Worm (Caenorhabditis elegans) whole organism, young adult: Measurements from ENCODE around the gene Y53F4B.51.
A peak's percentile ranks its signal among the peaks of the same experiment; 100 is the strongest.

ENCODE experiments used
- F49E8.2 ChIP-seq: sonication (generic microtip); optimal IDR thresholded peaks from 3 replicates; lab custom pipeline; 2017; ENCODE audit warnings: missing genetic modification characterization, mild to moderate bottlenecking, missing compliant biosample characterization, antibody characterized with exemption, moderate library complexity; ENCODE audit not compliant: insufficient read depth
- F52B5.7 ChIP-seq: sonication (generic microtip); optimal IDR thresholded peaks from 2 replicates; lab custom pipeline; 2016; ENCODE audit warnings: mild to moderate bottlenecking, missing genetic modification characterization, missing compliant biosample characterization
- dpl-1 ChIP-seq: fragments of 150-350 bp; optimal IDR thresholded peaks from 2 replicates; lab custom pipeline; 2014; ENCODE audit warnings: missing biosample characterization, missing genetic modification reagents, missing genetic modification characterization
- let-526 ChIP-seq: fragments of 200-800 bp; sonication (Bioruptor generic); IDR thresholded peaks from 2 replicates; pipeline ENCODE4 v1.3.6; 2022; ENCODE audit warnings: missing genetic modification reagents, missing genetic modification characterization, missing compliant biosample characterization
- madf-8 ChIP-seq: fragments of 200-800 bp; sonication (Bioruptor generic); conservative IDR thresholded peaks from 2 replicates; pipeline ENCODE4 v1.3.6; 2022; ENCODE audit warnings: missing genetic modification reagents, missing genetic modification characterization, missing compliant biosample characterization
- nhr-120 ChIP-seq: fragments of 200-800 bp; sonication (Bioruptor generic); IDR thresholded peaks from 2 replicates; pipeline ENCODE4 v1.3.6; 2022; ENCODE audit warnings: missing genetic modification characterization, missing compliant biosample characterization
- nhr-27 ChIP-seq: fragments of 200-800 bp; sonication (Bioruptor generic); optimal IDR thresholded peaks from 2 replicates; lab custom pipeline; 2018; ENCODE audit warnings: mild to moderate bottlenecking, missing genetic modification characterization, moderate library complexity, missing compliant biosample characterization
- pha-4 ChIP-seq: fragments of 150-350 bp; sonication (generic microtip); optimal IDR thresholded peaks from 2 replicates; lab custom pipeline; 2014; ENCODE audit warnings: missing biosample characterization, missing genetic modification reagents, missing genetic modification characterization
- unc-130 ChIP-seq: sonication (generic microtip); optimal IDR thresholded peaks from 2 replicates; lab custom pipeline; 2016; ENCODE audit warnings: missing genetic modification reagents, missing genetic modification characterization, missing compliant biosample characterization
- unc-62 ChIP-seq: fragments of 150-350 bp; optimal IDR thresholded peaks from 2 replicates; lab custom pipeline; 2014; ENCODE audit warnings: missing biosample characterization, missing genetic modification reagents, missing genetic modification characterization

- TF ChIP-seq madf-8 (no peak), pha-4 (tag; lab: Kevin White, UChicago) (peak; percentile 8), unc-130 (GFP tag; lab: Kevin White, UChicago) (no peak), unc-62 (GFP tag; lab: Kevin White, UChicago) (no peak), let-526 (GFP tag; lab: Robert Waterston, UW) (no peak), nhr-27 (no peak), dpl-1 (GFP tag; lab: Kevin White, UChicago) (peak; percentile 26), F49E8.2 (tag; lab: Kevin White, UChicago) (no peak), nhr-120 (no peak), F52B5.7 (tag; lab: Kevin White, UChicago) (no peak)
These were observed 44.8 kb downstream of the Y53F4B.51 start, which contains the start of the genes pole-4, nsun-5 and metl-2 for ce11 chrII:14969320-14969950.
